Worm (Caenorhabditis elegans) whole organism, L2 larva: Measurements from ENCODE around the gene frpr-10.

Experiments
- F13H6.1 ChIP-seq: sonication (generic microtip); optimal IDR thresholded peaks from 2 replicates; lab custom pipeline; 2016; ENCODE audit warnings: missing genetic modification characterization, missing compliant biosample characterization
- egl-27 ChIP-seq: sonication (generic microtip); optimal IDR thresholded peaks from 3 replicates; lab custom pipeline; 2017; ENCODE audit warnings: missing biosample characterization, missing genetic modification reagents, missing genetic modification characterization
- mab-5 ChIP-seq: fragments of 150-350 bp; optimal IDR thresholded peaks from 2 replicates; lab custom pipeline; 2014; ENCODE audit warnings: missing biosample characterization, missing genetic modification characterization
- nhr-237 ChIP-seq: fragments of 150-350 bp; optimal IDR thresholded peaks from 2 replicates; lab custom pipeline; 2014; ENCODE audit warnings: missing biosample characterization, missing genetic modification characterization

DNA sequence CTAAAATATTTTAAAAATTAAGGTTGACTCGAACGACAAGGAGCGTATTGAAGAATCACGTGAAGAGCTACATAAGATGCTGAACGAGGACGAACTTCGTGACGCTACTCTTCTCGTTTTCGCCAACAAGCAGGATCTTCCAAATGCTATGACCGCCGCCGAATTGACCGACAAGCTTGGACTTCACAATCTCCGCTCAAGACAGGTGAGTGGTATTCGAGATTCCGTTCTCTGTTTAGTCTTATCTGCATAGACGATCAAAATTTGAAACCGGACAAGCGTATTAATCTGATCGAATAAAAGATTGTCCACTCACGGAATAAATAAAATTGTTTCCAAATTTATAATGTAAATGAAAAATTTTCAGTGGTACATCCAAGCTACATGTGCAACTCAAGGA is 25.4 kb downstream of the frpr-10 start:
- no peak for TF ChIP-seq mab-5 (tag; lab: Kevin White, UChicago)
- TF ChIP-seq nhr-237 (tag; lab: Kevin White, UChicago): no peak
- no peak for TF ChIP-seq F13H6.1 (tag; lab: Kevin White, UChicago)
- no peak for TF ChIP-seq egl-27 (tag; lab: Kevin White, UChicago)
